Fruit fly (Drosophila melanogaster): ENCODE measurements around the gene Mis12.
A peak's percentile ranks its signal among the peaks of the same experiment; 100 is the strongest.

Mis12 gene

dm6 chr3L:6988942-6989569, 20.2 kb upstream of the Mis12 start:
- TF ChIP-seq noc (tag; optimal IDR thresholded peaks at IDR 0.05), result peak; percentile 76

DNA sequence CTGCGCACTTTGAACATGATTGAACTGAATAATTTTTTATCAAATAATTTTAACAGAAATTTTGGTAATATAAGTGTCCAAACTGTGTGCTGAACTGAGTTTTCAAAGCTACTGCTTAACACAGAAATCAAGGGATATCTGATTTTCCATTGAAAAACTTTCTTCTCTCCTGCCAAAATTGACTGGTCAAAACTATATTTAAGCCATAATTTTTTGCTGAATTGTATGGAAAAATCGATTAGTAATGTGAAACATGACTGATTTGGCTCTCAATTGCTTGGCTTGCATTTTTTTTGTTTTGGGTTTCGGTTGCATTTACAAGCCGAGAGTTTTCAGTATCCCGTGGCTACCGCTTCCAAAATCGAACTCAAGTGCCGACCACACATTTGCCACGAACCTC, 15.6 kb upstream of the Mis12 start, which contains the start of the genes CG32388 and CG43439:
Gene CG32388 (minus strand): TSS at position 101 of the 400 bp plus-strand sequence.
Gene CG43439 (minus strand): TSS at position 101 of the 400 bp plus-strand sequence.
- TF ChIP-seq noc (tag; optimal IDR thresholded peaks at IDR 0.05), result no peak

dm6 chr3L:6981823-6982222, 13.0 kb upstream of the Mis12 start:
- TF ChIP-seq noc (tag; optimal IDR thresholded peaks at IDR 0.05), result no peak

DNA sequence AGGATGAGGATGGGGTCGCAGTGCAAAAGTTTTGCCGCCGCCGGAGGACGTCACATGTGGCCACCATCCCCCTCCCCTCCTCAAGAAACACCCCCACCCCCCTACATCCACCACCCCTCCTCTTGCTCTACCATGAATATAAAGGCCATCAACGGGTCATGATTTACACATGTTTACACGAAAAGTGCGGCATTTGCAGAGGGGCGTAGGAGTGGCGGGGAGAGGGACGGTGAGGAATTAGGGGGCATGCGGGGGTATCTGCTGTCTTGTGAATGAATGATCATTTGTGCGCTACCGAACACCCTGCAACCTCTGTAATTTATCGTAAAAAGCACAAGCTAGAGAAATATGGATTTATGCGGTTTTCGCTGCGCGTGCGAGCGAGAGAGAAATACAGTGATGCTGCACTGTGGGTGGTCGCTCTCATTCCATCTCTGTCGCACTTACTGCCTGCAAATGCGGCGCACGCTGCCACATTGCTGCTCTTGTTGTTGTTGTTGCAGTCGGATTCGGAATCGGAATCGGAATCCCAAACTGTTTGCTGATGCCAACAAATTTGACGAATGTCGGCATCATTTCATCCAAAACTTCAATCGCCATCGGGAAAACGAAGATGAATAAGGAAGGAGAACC, 12.4 kb upstream of the Mis12 start:
- no peak for TF ChIP-seq noc (tag; optimal IDR thresholded peaks at IDR 0.05)

- no peak for TF ChIP-seq noc (tag; optimal IDR thresholded peaks at IDR 0.05)
These were observed 11.7 kb upstream of the Mis12 start for dm6 chr3L:6980553-6980952.

DNA sequence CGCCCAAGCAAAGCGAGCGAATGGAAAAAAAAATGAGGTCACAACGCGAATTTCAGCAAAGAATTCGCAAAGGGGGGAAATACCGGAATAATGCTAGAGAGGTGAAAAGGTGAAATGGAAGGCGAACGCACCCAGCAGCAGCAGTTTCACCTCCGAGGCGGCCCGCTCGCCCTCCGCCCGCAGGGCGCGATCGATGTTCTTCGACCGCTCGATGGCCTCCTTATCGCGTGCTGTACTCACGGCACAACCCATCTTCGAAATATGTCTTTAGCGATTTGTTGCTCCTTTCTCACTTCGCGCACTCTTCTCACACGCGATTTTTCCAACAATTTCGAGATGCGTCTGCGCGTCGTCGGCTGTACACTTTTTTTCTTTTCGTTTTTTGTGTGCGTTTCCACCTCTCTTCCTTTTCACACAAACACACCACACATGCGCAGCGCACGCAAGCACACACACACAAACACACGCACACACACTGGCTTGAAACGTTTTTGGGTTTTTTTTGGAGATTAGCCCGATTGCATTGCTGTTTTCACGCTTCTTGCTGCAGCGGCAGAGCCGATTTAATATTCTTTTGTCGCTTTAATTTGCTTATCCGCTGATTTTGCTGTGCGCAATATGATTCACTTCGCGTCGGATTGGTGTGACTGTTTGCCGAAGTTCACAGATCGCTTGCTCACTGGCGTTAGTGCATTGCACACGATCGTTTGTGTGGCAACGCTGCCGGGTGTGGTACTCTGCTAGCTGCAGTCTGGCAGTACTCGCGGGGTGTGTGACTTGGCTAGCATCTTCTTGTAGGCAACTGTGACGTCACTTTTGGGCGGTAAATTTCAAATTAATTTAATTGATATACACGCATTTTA, 10.8 kb upstream of the Mis12 start, which contains the start of gene Galphai:
Gene Galphai (minus strand): TSS at position 658 of the 863 bp plus-strand sequence.
- peak; percentile 22 for TF ChIP-seq noc (tag; optimal IDR thresholded peaks at IDR 0.05)

dm6 chr3L:6978757-6979386, 10.0 kb upstream of the Mis12 start:
- no peak for TF ChIP-seq noc (tag; optimal IDR thresholded peaks at IDR 0.05)

dm6 chr3L:6978030-6978683, 9.3 kb upstream of the Mis12 start:
- no peak for TF ChIP-seq noc (tag; optimal IDR thresholded peaks at IDR 0.05)

DNA sequence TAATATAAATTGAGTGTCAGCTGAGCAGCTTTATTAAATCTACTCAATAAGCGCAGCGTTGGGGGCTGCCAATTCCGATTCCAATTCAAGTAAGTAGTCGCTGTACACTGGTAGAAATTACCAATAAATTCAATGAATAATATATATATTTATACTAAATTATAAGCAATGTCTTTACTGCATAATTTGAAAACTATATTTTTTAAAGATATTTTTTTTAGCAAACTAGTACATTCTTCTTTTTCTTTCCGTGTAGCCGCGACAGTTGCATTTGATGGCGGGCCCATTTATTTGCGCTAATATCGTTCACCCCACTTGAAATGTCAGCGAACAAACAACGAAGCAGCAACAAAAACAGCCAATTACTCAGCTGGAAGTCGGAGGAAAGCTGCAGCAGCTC, 8.5 kb upstream of the Mis12 start:
- no peak for TF ChIP-seq noc (tag; optimal IDR thresholded peaks at IDR 0.05)

DNA sequence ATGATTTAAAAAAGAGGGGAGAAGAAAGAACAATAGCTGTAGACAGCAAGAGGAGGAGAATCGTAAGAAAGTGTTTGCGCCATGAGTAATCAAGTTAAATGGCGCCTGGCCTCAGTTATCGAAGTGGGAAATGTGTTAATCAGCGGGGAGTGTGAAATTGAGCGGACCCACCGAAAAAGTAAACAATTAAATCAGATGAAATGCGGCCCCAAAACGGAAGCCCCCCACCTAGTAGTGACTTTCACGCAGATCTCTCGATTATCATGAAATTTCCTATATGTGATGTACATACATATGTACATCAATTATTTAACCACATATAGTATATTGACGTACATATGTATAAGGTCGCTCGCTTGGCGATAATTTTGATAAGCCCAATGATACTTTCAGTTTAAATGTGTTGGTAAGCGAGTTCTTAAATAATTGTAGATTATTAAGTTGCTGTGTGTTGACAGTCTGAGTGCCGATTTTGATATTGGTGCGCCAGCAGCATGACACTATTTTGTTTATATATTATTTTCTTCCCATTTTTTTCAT, 7.8 kb upstream of the Mis12 start:
- TF ChIP-seq noc (tag; optimal IDR thresholded peaks at IDR 0.05), result no peak

dm6 chr3L:6975875-6976274, 7.0 kb upstream of the Mis12 start:
- no peak for TF ChIP-seq noc (tag; optimal IDR thresholded peaks at IDR 0.05)

dm6 chr3L:6972367-6972766, 3.5 kb upstream of the Mis12 start, which contains the start of gene CG10063:
Gene CG10063 (minus strand): TSS chr3L:6972467.
- no peak for TF ChIP-seq noc (tag; optimal IDR thresholded peaks at IDR 0.05)

- TF ChIP-seq noc (tag; optimal IDR thresholded peaks at IDR 0.05), result no peak
These were observed 2.5 kb upstream of the Mis12 start for dm6 chr3L:6971298-6971697.

dm6 chr3L:6967797-6968196, 1.1 kb downstream of the Mis12 start, which contains the start of gene CG10064:
Gene CG10064 (minus strand): TSS chr3L:6967897.
- TF ChIP-seq noc (tag; optimal IDR thresholded peaks at IDR 0.05), result no peak

All from whole organism, larva.